Fruit fly (Drosophila melanogaster) whole organism, embryonic: ENCODE measurements around the gene CheB38b.

Source experiments
- Aef1 ChIP-seq: fragments of 200-800 bp; sonication (Bioruptor generic); IDR thresholded peaks from 3 replicates; pipeline ENCODE4 v1.3.6; 2022; ENCODE audit warnings: missing biosample characterization, missing genetic modification characterization
- Atf3 ChIP-seq: fragments of 200-800 bp; sonication (Bioruptor generic); optimal IDR thresholded peaks from 3 replicates; lab custom pipeline; 2016; ENCODE audit warnings: missing biosample characterization, missing genetic modification characterization
- Atf6 ChIP-seq: fragments of 200-800 bp; sonication (Bioruptor generic); IDR thresholded peaks from 2 replicates; pipeline ENCODE4 v1.3.6; 2022; ENCODE audit warnings: missing biosample characterization, missing genetic modification characterization
- Bdp1 ChIP-seq: fragments of 200-800 bp; sonication (Bioruptor generic); optimal IDR thresholded peaks from 3 replicates; lab custom pipeline; 2016; ENCODE audit warnings: missing biosample characterization, missing genetic modification characterization
- CG11085 ChIP-seq: fragments of 200-800 bp; sonication (Bioruptor generic); IDR thresholded peaks from 2 replicates; pipeline ENCODE4 v1.3.6; 2022; ENCODE audit warnings: missing biosample characterization, missing genetic modification characterization
- CG11247 ChIP-seq: fragments of 200-800 bp; sonication (Bioruptor generic); IDR thresholded peaks from 2 replicates; pipeline ENCODE4 v1.3.6; 2022; ENCODE audit warnings: missing biosample characterization, missing genetic modification characterization
- CG11723 ChIP-seq: fragments of 200-800 bp; sonication (Bioruptor generic); optimal IDR thresholded peaks from 2 replicates; lab custom pipeline; 2017; ENCODE audit warnings: missing biosample characterization, mild to moderate bottlenecking, missing genetic modification characterization
- CG15073 ChIP-seq: fragments of 200-800 bp; sonication (Bioruptor generic); optimal IDR thresholded peaks from 2 replicates; lab custom pipeline; 2016; ENCODE audit warnings: missing biosample characterization, missing genetic modification characterization
- CG15696 ChIP-seq: fragments of 200-800 bp; sonication (Bioruptor generic); optimal IDR thresholded peaks from 2 replicates; lab custom pipeline; 2019; ENCODE audit warnings: missing biosample characterization, mild to moderate bottlenecking, missing genetic modification characterization, moderate library complexity
- CG1647 ChIP-seq: fragments of 200-800 bp; sonication (Bioruptor generic); optimal IDR thresholded peaks from 3 replicates; lab custom pipeline; 2016; ENCODE audit warnings: missing biosample characterization, missing genetic modification characterization
- CG16779 ChIP-seq: fragments of 200-800 bp; sonication (Bioruptor generic); IDR thresholded peaks from 2 replicates; pipeline ENCODE4 v1.3.6; 2022; ENCODE audit warnings: missing biosample characterization, missing genetic modification characterization
- CG17359 ChIP-seq: fragments of 200-800 bp; sonication (Bioruptor generic); optimal IDR thresholded peaks from 3 replicates; lab custom pipeline; 2018; ENCODE audit warnings: missing biosample characterization, mild to moderate bottlenecking, missing genetic modification characterization, moderate library complexity
- CG17385 ChIP-seq: fragments of 200-800 bp; sonication (Bioruptor generic); optimal IDR thresholded peaks from 3 replicates; lab custom pipeline; 2018; ENCODE audit warnings: missing biosample characterization, mild to moderate bottlenecking, missing genetic modification characterization
- CG17802 ChIP-seq: fragments of 200-800 bp; sonication (Bioruptor generic); optimal IDR thresholded peaks from 2 replicates; lab custom pipeline; 2018; ENCODE audit warnings: missing biosample characterization, mild to moderate bottlenecking, missing genetic modification characterization, moderate library complexity
- CG1792 ChIP-seq: fragments of 200-800 bp; sonication (Bioruptor generic); optimal IDR thresholded peaks from 2 replicates; lab custom pipeline; 2016; ENCODE audit warnings: missing biosample characterization, missing genetic modification characterization
- CG30403 ChIP-seq: fragments of 200-800 bp; sonication (Bioruptor generic); optimal IDR thresholded peaks from 3 replicates; lab custom pipeline; 2016; ENCODE audit warnings: missing biosample characterization, missing genetic modification characterization
- CG32772 ChIP-seq: fragments of 200-800 bp; sonication (Bioruptor generic); IDR thresholded peaks from 2 replicates; pipeline ENCODE4 v1.3.6; 2022; ENCODE audit warnings: missing biosample characterization, missing genetic modification characterization
- CG3281 ChIP-seq: fragments of 200-800 bp; sonication (Bioruptor generic); optimal IDR thresholded peaks from 3 replicates; lab custom pipeline; 2017; ENCODE audit warnings: missing biosample characterization, mild to moderate bottlenecking, missing genetic modification characterization
- CG33557 ChIP-seq: fragments of 200-800 bp; sonication (Bioruptor generic); optimal IDR thresholded peaks from 2 replicates; lab custom pipeline; 2019; ENCODE audit warnings: missing biosample characterization, mild to moderate bottlenecking, missing genetic modification characterization, moderate library complexity
- CG34422 ChIP-seq: fragments of 200-800 bp; sonication (Bioruptor generic); IDR thresholded peaks from 3 replicates; pipeline ENCODE4 v1.3.6; 2022; ENCODE audit warnings: missing biosample characterization, missing genetic modification characterization
- CG42726 ChIP-seq: fragments of 200-800 bp; sonication (Bioruptor generic); IDR thresholded peaks from 2 replicates; pipeline ENCODE4 v1.3.6; 2022; ENCODE audit warnings: missing biosample characterization, missing genetic modification characterization; ENCODE audit not compliant: partially characterized antibody
- CG5245 ChIP-seq: fragments of 200-800 bp; sonication (Bioruptor generic); optimal IDR thresholded peaks from 3 replicates; lab custom pipeline; 2016; ENCODE audit warnings: missing biosample characterization, missing genetic modification characterization
- CG6272 ChIP-seq: fragments of 200-800 bp; sonication (Bioruptor generic); IDR thresholded peaks from 2 replicates; pipeline ENCODE4 v1.3.6; 2022; ENCODE audit warnings: missing biosample characterization, missing genetic modification characterization
- E2f2 ChIP-seq: fragments of 200-800 bp; sonication (Bioruptor generic); IDR thresholded peaks from 2 replicates; pipeline ENCODE4 v1.3.6; 2022; ENCODE audit warnings: missing biosample characterization, missing genetic modification characterization
- HmgD ChIP-seq: fragments of 200-800 bp; sonication (Bioruptor generic); optimal IDR thresholded peaks from 3 replicates; lab custom pipeline; 2016; ENCODE audit warnings: missing biosample characterization, missing genetic modification characterization
- Lim3 ChIP-seq: fragments of 200-800 bp; sonication (Bioruptor generic); IDR thresholded peaks from 2 replicates; pipeline ENCODE4 v1.3.6; 2022; ENCODE audit warnings: missing biosample characterization, missing genetic modification characterization
- MBD-R2 ChIP-seq: fragments of 200-800 bp; sonication (Bioruptor generic); IDR thresholded peaks from 2 replicates; pipeline ENCODE4 v1.3.6; 2022; ENCODE audit warnings: missing biosample characterization, missing genetic modification characterization
- MESR4 ChIP-seq: fragments of 200-800 bp; sonication (Bioruptor generic); optimal IDR thresholded peaks from 2 replicates; lab custom pipeline; 2018; ENCODE audit warnings: missing biosample characterization, mild to moderate bottlenecking, missing genetic modification characterization, moderate library complexity
- Med ChIP-seq: fragments of 200-800 bp; sonication (Bioruptor generic); peaks from one replicate; lab custom pipeline; 2016; ENCODE audit warnings: missing biosample characterization, missing genetic modification characterization, mild to moderate bottlenecking, inconsistent platforms, moderate library complexity
- Rfx ChIP-seq: fragments of 200-800 bp; sonication (Bioruptor generic); IDR thresholded peaks from 2 replicates; pipeline ENCODE4 v1.3.6; 2022; ENCODE audit warnings: missing biosample characterization, missing genetic modification characterization
- Six4 ChIP-seq: fragments of 200-800 bp; sonication (Bioruptor generic); optimal IDR thresholded peaks from 2 replicates; lab custom pipeline; 2016; ENCODE audit warnings: missing biosample characterization, missing genetic modification characterization
- Xrp1 ChIP-seq: fragments of 200-800 bp; sonication (Bioruptor generic); IDR thresholded peaks from 2 replicates; pipeline ENCODE4 v1.3.6; 2022; ENCODE audit warnings: missing biosample characterization, missing genetic modification characterization
- bigmax ChIP-seq: fragments of 200-800 bp; sonication (Bioruptor generic); optimal IDR thresholded peaks from 2 replicates; lab custom pipeline; 2018; ENCODE audit warnings: missing biosample characterization, mild to moderate bottlenecking, missing genetic modification characterization
- br ChIP-seq: fragments of >200 bp; optimal IDR thresholded peaks from 2 replicates; lab custom pipeline; 2017
- chm ChIP-seq: fragments of 200-800 bp; sonication (Bioruptor generic); IDR thresholded peaks from 2 replicates; pipeline ENCODE4 v1.3.6; 2022; ENCODE audit warnings: missing biosample characterization, missing genetic modification characterization
- ewg ChIP-seq: fragments of 200-800 bp; sonication (Bioruptor generic); optimal IDR thresholded peaks from 3 replicates; lab custom pipeline; 2017; ENCODE audit warnings: mild to moderate bottlenecking, missing biosample characterization, missing genetic modification reagents, missing genetic modification characterization
- grn ChIP-seq: fragments of 200-800 bp; sonication (Bioruptor generic); optimal IDR thresholded peaks from 3 replicates; lab custom pipeline; 2017; ENCODE audit warnings: missing biosample characterization, missing genetic modification characterization
- h ChIP-seq: fragments of >200 bp; optimal IDR thresholded peaks from 2 replicates; lab custom pipeline; 2017
- knrl ChIP-seq: fragments of 200-800 bp; sonication (Bioruptor generic); IDR thresholded peaks from 3 replicates; pipeline ENCODE4 v1.3.6; 2022; ENCODE audit warnings: missing biosample characterization, missing genetic modification characterization; ENCODE audit not compliant: partially characterized antibody
- onecut ChIP-seq: fragments of 200-800 bp; sonication (Bioruptor generic); IDR thresholded peaks from 2 replicates; pipeline ENCODE4 v1.3.6; 2022; ENCODE audit warnings: missing biosample characterization, missing genetic modification characterization
- row ChIP-seq: fragments of 200-800 bp; sonication (Bioruptor generic); IDR thresholded peaks from 3 replicates; pipeline ENCODE4 v1.3.6; 2022; ENCODE audit warnings: missing biosample characterization, missing genetic modification characterization
- schlank ChIP-seq: fragments of 200-800 bp; sonication (Bioruptor generic); optimal IDR thresholded peaks from 2 replicates; lab custom pipeline; 2018; ENCODE audit warnings: missing biosample characterization, mild to moderate bottlenecking, missing genetic modification characterization
- sens ChIP-seq: fragments of 200-800 bp; sonication (Bioruptor generic); peaks from one replicate; lab custom pipeline; 2016; ENCODE audit warnings: missing biosample characterization, missing genetic modification characterization
- ssp ChIP-seq: fragments of 200-800 bp; sonication (Bioruptor generic); IDR thresholded peaks from 2 replicates; pipeline ENCODE4 v1.3.6; 2022; ENCODE audit warnings: missing biosample characterization, missing genetic modification characterization
- vvl ChIP-seq: fragments of 200-800 bp; sonication (Bioruptor generic); IDR thresholded peaks from 2 replicates; pipeline ENCODE4 v1.3.6; 2022; ENCODE audit warnings: missing biosample characterization, missing genetic modification characterization
- zfh2 ChIP-seq: fragments of 200-800 bp; sonication (Bioruptor generic); optimal IDR thresholded peaks from 2 replicates; lab custom pipeline; 2016; ENCODE audit warnings: missing biosample characterization, missing genetic modification characterization

CheB38b gene

dm6 chr2L:20787271-20787791 is 29.7 kb downstream of the CheB38b start, which contains the start of gene Pomp (continued):
- peak; percentile 72 for TF ChIP-seq CG16779 (GFP tag; lab: Robert Waterston, UW)
- TF ChIP-seq Xrp1 (GFP tag; lab: Robert Waterston, UW), result peak; percentile 95
- peak; percentile 68 for TF ChIP-seq CG34422 (GFP tag; lab: Robert Waterston, UW)
- TF ChIP-seq CG1792 (GFP tag; lab: Kevin White, UChicago), result peak; percentile 24
- peak; percentile 95 for TF ChIP-seq vvl (GFP tag; lab: Robert Waterston, UW)
- TF ChIP-seq Atf6 (GFP tag; lab: Robert Waterston, UW), result peak; percentile 89
- peak; percentile 77 for TF ChIP-seq ssp (GFP tag; lab: Robert Waterston, UW)
- peak; percentile 68 for TF ChIP-seq CG15696 (tag; lab: Kevin White, UChicago)
- peak; percentile 68 for TF ChIP-seq onecut
- TF ChIP-seq sens (GFP tag; lab: Kevin White, UChicago), result peak; percentile 80
- peak; percentile 89 for TF ChIP-seq CG11247 (GFP tag; lab: Robert Waterston, UW)
- TF ChIP-seq Rfx (GFP tag; lab: Robert Waterston, UW), result peak; percentile 88
- peak; percentile 72 for TF ChIP-seq ewg
- peak; percentile 86 for TF ChIP-seq CG5245 (GFP tag; lab: Kevin White, UChicago)
- TF ChIP-seq CG11085 (GFP tag; lab: Robert Waterston, UW), result peak; percentile 72
- peak; percentile 72 for TF ChIP-seq chm (GFP tag; lab: Robert Waterston, UW)
- no peak for TF ChIP-seq br (lab: Kevin White, UChicago)
- peak; percentile 62 for TF ChIP-seq schlank (tag; lab: Kevin White, UChicago)
- TF ChIP-seq Bdp1 (GFP tag; lab: Kevin White, UChicago), result peak; percentile 24
- peak; percentile 90 for TF ChIP-seq Med (GFP tag; lab: Kevin White, UChicago)
- TF ChIP-seq row (GFP tag; lab: Robert Waterston, UW), result peak; percentile 90
- peak; percentile 85 for TF ChIP-seq CG6272
- TF ChIP-seq CG33557 (GFP tag; lab: Kevin White, UChicago), result no peak
- peak; percentile 63 for TF ChIP-seq zfh2 (GFP tag; lab: Kevin White, UChicago)
- peak; percentile 30 for TF ChIP-seq grn (GFP tag; lab: Kevin White, UChicago)
- peak; percentile 86 for TF ChIP-seq CG30403
- peak; percentile 44 for TF ChIP-seq CG11723
- TF ChIP-seq MESR4 (GFP tag; lab: Kevin White, UChicago), result peak; percentile 78
- peak; percentile 73 for TF ChIP-seq E2f2 (GFP tag; lab: Robert Waterston, UW)
- TF ChIP-seq HmgD, result peak; percentile 57
- peak; percentile 14 for TF ChIP-seq Atf3 (GFP tag; lab: Kevin White, UChicago)
- TF ChIP-seq bigmax (GFP tag; lab: Kevin White, UChicago), result peak; percentile 45
- TF ChIP-seq CG1647 (GFP tag; lab: Kevin White, UChicago), result peak; percentile 67
- peak; percentile 81 for TF ChIP-seq Aef1 (GFP tag; lab: Robert Waterston, UW)
- peak; percentile 76 for TF ChIP-seq CG17385 (GFP tag; lab: Kevin White, UChicago)
- TF ChIP-seq MBD-R2 (GFP tag; lab: Robert Waterston, UW), result peak; percentile 81
- TF ChIP-seq CG42726 (GFP tag; lab: Robert Waterston, UW), result peak; percentile 55
- no peak for TF ChIP-seq h (lab: Kevin White, UChicago)
- TF ChIP-seq CG17802 (tag; lab: Kevin White, UChicago), result peak; percentile 72
- peak; percentile 80 for TF ChIP-seq Six4 (GFP tag; lab: Kevin White, UChicago)
- peak; percentile 23 for TF ChIP-seq CG15073 (GFP tag; lab: Kevin White, UChicago)
- peak; percentile 83 for TF ChIP-seq CG3281 (GFP tag; lab: Kevin White, UChicago)
- TF ChIP-seq Lim3, result peak; percentile 48; the same call in 1 of the 2 replicates
- peak; percentile 64; the same call in 2 of the 3 replicates for TF ChIP-seq knrl
- peak; percentile 91 for TF ChIP-seq CG17359
- TF ChIP-seq CG32772 (GFP tag; lab: Robert Waterston, UW), result peak; percentile 76
